Fruit fly (Drosophila melanogaster) whole organism, embryonic: ENCODE data around the gene CG32106.

Experiments used
- Asciz ChIP-seq: fragments of 200-800 bp; sonication (Bioruptor generic); optimal IDR thresholded peaks from 2 replicates; lab custom pipeline; 2017; ENCODE audit warnings: missing biosample characterization, mild to moderate bottlenecking, missing genetic modification characterization, missing genetic modification reagents
- Bdp1 ChIP-seq: fragments of 200-800 bp; sonication (Bioruptor generic); optimal IDR thresholded peaks from 3 replicates; lab custom pipeline; 2016; ENCODE audit warnings: missing biosample characterization, missing genetic modification characterization
- CG12236 ChIP-seq: fragments of 200-800 bp; sonication (Bioruptor generic); optimal IDR thresholded peaks from 2 replicates; lab custom pipeline; 2016; ENCODE audit warnings: missing biosample characterization, missing genetic modification characterization
- CG1233 ChIP-seq: fragments of 200-800 bp; sonication (Bioruptor generic); optimal IDR thresholded peaks from 4 replicates; lab custom pipeline; 2018; ENCODE audit warnings: missing biosample characterization, mild to moderate bottlenecking, missing genetic modification characterization
- CG12659 ChIP-seq: fragments of 200-800 bp; sonication (Bioruptor generic); optimal IDR thresholded peaks from 3 replicates; lab custom pipeline; 2017; ENCODE audit warnings: mild to moderate bottlenecking, missing biosample characterization, missing genetic modification reagents, missing genetic modification characterization
- CG12769 ChIP-seq: fragments of 200-800 bp; sonication (Bioruptor generic); optimal IDR thresholded peaks from 2 replicates; lab custom pipeline; 2019; ENCODE audit warnings: missing biosample characterization, mild to moderate bottlenecking, missing genetic modification characterization, moderate library complexity
- CG14014 ChIP-seq: fragments of 200-800 bp; sonication (Bioruptor generic); IDR thresholded peaks from 2 replicates; pipeline ENCODE4 v1.3.6; 2022; ENCODE audit warnings: missing biosample characterization, missing genetic modification characterization
- CG15011 ChIP-seq: fragments of 200-800 bp; sonication (Bioruptor generic); optimal IDR thresholded peaks from 3 replicates; lab custom pipeline; 2018; ENCODE audit warnings: missing biosample characterization, mild to moderate bottlenecking, missing genetic modification characterization
- CG15269 ChIP-seq: fragments of 200-800 bp; sonication (Bioruptor generic); optimal IDR thresholded peaks from 2 replicates; lab custom pipeline; 2018; ENCODE audit warnings: missing biosample characterization, mild to moderate bottlenecking, missing genetic modification characterization, moderate library complexity
- CG15696 ChIP-seq: fragments of 200-800 bp; sonication (Bioruptor generic); optimal IDR thresholded peaks from 2 replicates; lab custom pipeline; 2019; ENCODE audit warnings: missing biosample characterization, mild to moderate bottlenecking, missing genetic modification characterization, moderate library complexity
- CG2202 ChIP-seq: fragments of 200-800 bp; sonication (Bioruptor generic); optimal IDR thresholded peaks from 2 replicates; lab custom pipeline; 2018; ENCODE audit warnings: missing biosample characterization, mild to moderate bottlenecking, missing genetic modification characterization
- CG30431 ChIP-seq: fragments of 200-800 bp; sonication (Bioruptor generic); optimal IDR thresholded peaks from 2 replicates; lab custom pipeline; 2017; ENCODE audit warnings: missing biosample characterization, missing genetic modification characterization
- CG31224 ChIP-seq: fragments of 200-800 bp; sonication (Bioruptor generic); IDR thresholded peaks from 2 replicates; pipeline ENCODE4 v1.3.6; 2022; ENCODE audit warnings: missing biosample characterization, missing genetic modification characterization
- CG33213 ChIP-seq: fragments of 200-800 bp; sonication (Bioruptor generic); optimal IDR thresholded peaks from 3 replicates; lab custom pipeline; 2016; ENCODE audit warnings: missing biosample characterization, missing genetic modification characterization
- CG33557 ChIP-seq: fragments of 200-800 bp; sonication (Bioruptor generic); optimal IDR thresholded peaks from 2 replicates; lab custom pipeline; 2019; ENCODE audit warnings: missing biosample characterization, mild to moderate bottlenecking, missing genetic modification characterization, moderate library complexity
- CG3838 ChIP-seq: fragments of 200-800 bp; sonication (Bioruptor generic); optimal IDR thresholded peaks from 3 replicates; lab custom pipeline; 2016; ENCODE audit warnings: missing biosample characterization, missing genetic modification characterization
- CG6254 ChIP-seq: fragments of 200-800 bp; sonication (Bioruptor generic); optimal IDR thresholded peaks from 3 replicates; lab custom pipeline; 2017; ENCODE audit warnings: mild to moderate bottlenecking, missing biosample characterization, missing genetic modification reagents, missing genetic modification characterization
- CG6654 ChIP-seq: fragments of 200-800 bp; sonication (Bioruptor generic); optimal IDR thresholded peaks from 2 replicates; lab custom pipeline; 2017; ENCODE audit warnings: missing biosample characterization, mild to moderate bottlenecking, missing genetic modification characterization
- CG6683 ChIP-seq: fragments of 200-800 bp; sonication (Bioruptor generic); optimal IDR thresholded peaks from 2 replicates; lab custom pipeline; 2017; ENCODE audit warnings: missing biosample characterization, mild to moderate bottlenecking, missing genetic modification characterization, missing genetic modification reagents
- CG6854 ChIP-seq: fragments of 200-800 bp; sonication (Bioruptor generic); optimal IDR thresholded peaks from 3 replicates; lab custom pipeline; 2017; ENCODE audit warnings: missing biosample characterization, mild to moderate bottlenecking, missing genetic modification characterization
- CG7745 ChIP-seq: fragments of 200-800 bp; sonication (Bioruptor generic); optimal IDR thresholded peaks from 2 replicates; lab custom pipeline; 2018; ENCODE audit warnings: missing biosample characterization, mild to moderate bottlenecking, missing genetic modification characterization, moderate library complexity
- CG9817 ChIP-seq: fragments of 200-800 bp; sonication (Bioruptor generic); optimal IDR thresholded peaks from 2 replicates; lab custom pipeline; 2018; ENCODE audit warnings: missing biosample characterization, mild to moderate bottlenecking, missing genetic modification characterization, moderate library complexity
- Camta ChIP-seq: fragments of 200-800 bp; sonication (Bioruptor generic); optimal IDR thresholded peaks from 2 replicates; lab custom pipeline; 2016; ENCODE audit warnings: missing biosample characterization, missing genetic modification characterization
- Chrac-16 ChIP-seq: fragments of 200-800 bp; sonication (Bioruptor generic); optimal IDR thresholded peaks from 3 replicates; lab custom pipeline; 2016; ENCODE audit warnings: missing biosample characterization, missing genetic modification characterization
- CrebB ChIP-seq: fragments of 200-800 bp; sonication (Bioruptor generic); optimal IDR thresholded peaks from 3 replicates; lab custom pipeline; 2018; ENCODE audit warnings: missing biosample characterization, mild to moderate bottlenecking, missing genetic modification characterization
- Doc3 ChIP-seq: fragments of 200-800 bp; sonication (Bioruptor generic); IDR thresholded peaks from 3 replicates; pipeline ENCODE4 v1.3.6; 2022; ENCODE audit warnings: missing biosample characterization, missing genetic modification characterization; ENCODE audit not compliant: partially characterized antibody
- Dp ChIP-seq: fragments of 200-800 bp; sonication (Bioruptor generic); optimal IDR thresholded peaks from 2 replicates; lab custom pipeline; 2018; ENCODE audit warnings: missing biosample characterization, mild to moderate bottlenecking, missing genetic modification characterization, moderate library complexity
- Ets97D ChIP-seq: fragments of 200-800 bp; sonication (Bioruptor generic); optimal IDR thresholded peaks from 3 replicates; lab custom pipeline; 2016; ENCODE audit warnings: missing biosample characterization, missing genetic modification characterization
- HLH3B ChIP-seq: fragments of 200-800 bp; sonication (Bioruptor generic); IDR thresholded peaks from 2 replicates; pipeline ENCODE4 v1.3.6; 2022; ENCODE audit warnings: missing biosample characterization, missing genetic modification characterization
- Hand ChIP-seq: fragments of 200-800 bp; sonication (Bioruptor generic); optimal IDR thresholded peaks from 2 replicates; lab custom pipeline; 2017; ENCODE audit warnings: mild to moderate bottlenecking, missing biosample characterization, missing genetic modification reagents, missing genetic modification characterization
- Hr3 ChIP-seq: fragments of 200-800 bp; sonication (Bioruptor generic); optimal IDR thresholded peaks from 3 replicates; lab custom pipeline; 2016; ENCODE audit warnings: missing biosample characterization, missing genetic modification characterization
- Max ChIP-seq: fragments of 200-800 bp; sonication (Bioruptor generic); optimal IDR thresholded peaks from 2 replicates; lab custom pipeline; 2016; ENCODE audit warnings: missing biosample characterization, mild to moderate bottlenecking, missing genetic modification characterization
- NK7.1 ChIP-seq: fragments of 200-800 bp; sonication (Bioruptor generic); optimal IDR thresholded peaks from 3 replicates; lab custom pipeline; 2016; ENCODE audit warnings: missing biosample characterization, missing genetic modification characterization
- Ssrp ChIP-seq: fragments of 200-800 bp; sonication (Bioruptor generic); optimal IDR thresholded peaks from 2 replicates; lab custom pipeline; 2018; ENCODE audit warnings: missing biosample characterization, mild to moderate bottlenecking, missing genetic modification characterization, moderate library complexity
- aop ChIP-seq: fragments of 200-800 bp; sonication (Bioruptor generic); IDR thresholded peaks from 2 replicates; pipeline ENCODE4 v1.3.6; 2022; ENCODE audit warnings: missing biosample characterization, missing genetic modification characterization
- exex ChIP-seq: fragments of 200-800 bp; sonication (Bioruptor generic); optimal IDR thresholded peaks from 4 replicates; lab custom pipeline; 2018; ENCODE audit warnings: missing biosample characterization, mild to moderate bottlenecking, missing genetic modification characterization, moderate library complexity
- fd64A ChIP-seq: fragments of 200-800 bp; sonication (Bioruptor generic); optimal IDR thresholded peaks from 3 replicates; lab custom pipeline; 2018; ENCODE audit warnings: missing biosample characterization, mild to moderate bottlenecking, missing genetic modification characterization
- grau ChIP-seq: fragments of 200-800 bp; optimal IDR thresholded peaks from 3 replicates; lab custom pipeline; 2019; ENCODE audit warnings: missing biosample characterization, mild to moderate bottlenecking, missing genetic modification characterization, moderate library complexity
- grn ChIP-seq: fragments of 200-800 bp; sonication (Bioruptor generic); optimal IDR thresholded peaks from 3 replicates; lab custom pipeline; 2017; ENCODE audit warnings: missing biosample characterization, missing genetic modification characterization
- inv ChIP-seq: fragments of 200-800 bp; sonication (Bioruptor generic); IDR thresholded peaks from 2 replicates; pipeline ENCODE4 v1.3.6; 2022; ENCODE audit warnings: missing biosample characterization, missing genetic modification characterization; ENCODE audit not compliant: partially characterized antibody
- jing ChIP-seq: fragments of 200-800 bp; sonication (Bioruptor generic); optimal IDR thresholded peaks from 2 replicates; lab custom pipeline; 2018; ENCODE audit warnings: missing biosample characterization, mild to moderate bottlenecking, missing genetic modification characterization
- luna ChIP-seq: fragments of 200-800 bp; sonication (Bioruptor generic); optimal IDR thresholded peaks from 2 replicates; lab custom pipeline; 2016; ENCODE audit warnings: missing biosample characterization, missing genetic modification characterization
- oc ChIP-seq: fragments of 200-800 bp; sonication (Bioruptor generic); optimal IDR thresholded peaks from 2 replicates; lab custom pipeline; 2018; ENCODE audit warnings: missing biosample characterization, mild to moderate bottlenecking, missing genetic modification characterization, moderate library complexity
- onecut ChIP-seq: fragments of 200-800 bp; sonication (Bioruptor generic); IDR thresholded peaks from 2 replicates; pipeline ENCODE4 v1.3.6; 2022; ENCODE audit warnings: missing biosample characterization, missing genetic modification characterization
- pnt ChIP-seq: fragments of 200-800 bp; sonication (Bioruptor generic); optimal IDR thresholded peaks from 3 replicates; lab custom pipeline; 2016; ENCODE audit warnings: missing biosample characterization, missing genetic modification characterization
- sima ChIP-seq: fragments of 200-800 bp; sonication (Bioruptor generic); optimal IDR thresholded peaks from 2 replicates; lab custom pipeline; 2016; ENCODE audit warnings: missing biosample characterization, missing genetic modification characterization
- slbo ChIP-seq: fragments of 200-800 bp; sonication (Bioruptor generic); IDR thresholded peaks from 2 replicates; pipeline ENCODE4 v1.3.6; 2022; ENCODE audit warnings: missing biosample characterization, missing genetic modification characterization
- ssp ChIP-seq: fragments of 200-800 bp; sonication (Bioruptor generic); IDR thresholded peaks from 2 replicates; pipeline ENCODE4 v1.3.6; 2022; ENCODE audit warnings: missing biosample characterization, missing genetic modification characterization
- twi ChIP-seq: fragments of 200-800 bp; optimal IDR thresholded peaks from 2 replicates; lab custom pipeline; 2019; ENCODE audit warnings: missing biosample characterization, mild to moderate bottlenecking, missing genetic modification characterization, moderate library complexity
- vnd ChIP-seq: fragments of 200-800 bp; sonication (Bioruptor generic); IDR thresholded peaks from 3 replicates; pipeline ENCODE4 v1.3.6; 2022; ENCODE audit warnings: missing biosample characterization, missing genetic modification characterization; ENCODE audit not compliant: partially characterized antibody

CG32106 gene

dm6 chr3L:12754769-12755189, 23.7 kb downstream of the CG32106 start, which contains the start of the genes CG10973 and Vps13D (continued):
- TF ChIP-seq Dp: peak; percentile 33
- TF ChIP-seq Chrac-16 (GFP tag; lab: Kevin White, UChicago): peak; percentile 11
- peak; percentile 88 for TF ChIP-seq Doc3 (GFP tag; lab: Robert Waterston, UW)
- TF ChIP-seq CG9817 (tag; lab: Kevin White, UChicago): no peak
- peak; percentile 90 for TF ChIP-seq fd64A (GFP tag; lab: Kevin White, UChicago)
- TF ChIP-seq Ets97D (GFP tag; lab: Kevin White, UChicago): peak; percentile 64
- no peak for TF ChIP-seq onecut (GFP tag; lab: Robert Waterston, UW)
- no peak; the same call in 1 of the 2 replicates for TF ChIP-seq HLH3B (GFP tag; lab: Robert Waterston, UW)
- TF ChIP-seq grau (tag; lab: Kevin White, UChicago): no peak
- TF ChIP-seq Hr3: peak; percentile 39
- no peak for TF ChIP-seq Camta
- no peak for TF ChIP-seq CG6683 (GFP tag; lab: Kevin White, UChicago)
- TF ChIP-seq Hand (GFP tag; lab: Kevin White, UChicago): no peak
- peak; percentile 72 for TF ChIP-seq Max (GFP tag; lab: Kevin White, UChicago)
- TF ChIP-seq luna (GFP tag; lab: Kevin White, UChicago): no peak
- peak; percentile 89 for TF ChIP-seq inv (GFP tag; lab: Robert Waterston, UW)
- peak; percentile 49 for TF ChIP-seq CG12236 (GFP tag; lab: Kevin White, UChicago)
- peak; percentile 45 for TF ChIP-seq Bdp1 (GFP tag; lab: Kevin White, UChicago)
- TF ChIP-seq NK7.1 (GFP tag; lab: Kevin White, UChicago): peak; percentile 16
- TF ChIP-seq sima: peak; percentile 55
- TF ChIP-seq grn (GFP tag; lab: Kevin White, UChicago): no peak
- no peak for TF ChIP-seq CG15696
- no peak for TF ChIP-seq aop (GFP tag; lab: Robert Waterston, UW)
- TF ChIP-seq pnt (GFP tag; lab: Kevin White, UChicago): no peak
- peak; percentile 84 for TF ChIP-seq vnd (GFP tag; lab: Robert Waterston, UW)
- no peak for TF ChIP-seq CG7745 (tag; lab: Kevin White, UChicago)
- TF ChIP-seq CG33213 (GFP tag; lab: Kevin White, UChicago): peak; percentile 71
- TF ChIP-seq slbo (GFP tag; lab: Robert Waterston, UW): no peak
- peak; percentile 82 for TF ChIP-seq CG12659
- TF ChIP-seq CG15269: no peak
- TF ChIP-seq CG3838 (GFP tag; lab: Kevin White, UChicago): peak; percentile 33
- no peak for TF ChIP-seq CG6854
- peak; percentile 90 for TF ChIP-seq Asciz (GFP tag; lab: Kevin White, UChicago)
- TF ChIP-seq ssp (GFP tag; lab: Robert Waterston, UW): 0 out of 2 replicates have a peak, but pooled peaks have one; percentile 25
- peak; percentile 82 for TF ChIP-seq CrebB (tag; lab: Kevin White, UChicago)
- no peak for TF ChIP-seq Ssrp
- TF ChIP-seq CG6254 (GFP tag; lab: Kevin White, UChicago): peak; percentile 68
- no peak for TF ChIP-seq twi
- no peak for TF ChIP-seq exex (tag; lab: Kevin White, UChicago)
- TF ChIP-seq CG33557: no peak
- no peak for TF ChIP-seq CG30431
- no peak for TF ChIP-seq CG12769
- no peak for TF ChIP-seq oc
- TF ChIP-seq CG2202 (tag; lab: Kevin White, UChicago): no peak
- TF ChIP-seq CG14014 (GFP tag; lab: Robert Waterston, UW): peak; percentile 35; the same call in 1 of the 2 replicates
- no peak for TF ChIP-seq CG31224 (GFP tag; lab: Robert Waterston, UW)
- peak; percentile 25 for TF ChIP-seq CG15011 (GFP tag; lab: Kevin White, UChicago)
- TF ChIP-seq jing: no peak
- peak; percentile 11 for TF ChIP-seq CG6654
- TF ChIP-seq CG1233 (GFP tag; lab: Kevin White, UChicago): no peak
